Worm (Caenorhabditis elegans) whole organism, early embryonic: ENCODE results near the gene ugt-19.

Experiments used
- aly-1 ChIP-seq: sonication (generic microtip); optimal IDR thresholded peaks from 2 replicates; lab custom pipeline; 2016; ENCODE audit warnings: missing genetic modification characterization, missing compliant biosample characterization
- ama-1 ChIP-seq: fragments of 150-350 bp; optimal IDR thresholded peaks from 2 replicates; lab custom pipeline; 2014
- ets-7 ChIP-seq: sonication (generic microtip); optimal IDR thresholded peaks from 2 replicates; lab custom pipeline; 2016; ENCODE audit warnings: missing genotype, missing genetic modification characterization, missing compliant biosample characterization
- flt-1 ChIP-seq: fragments of 200-800 bp; sonication (Bioruptor generic); IDR thresholded peaks from 2 replicates; pipeline ENCODE4 v1.3.6; 2022; ENCODE audit warnings: missing genetic modification characterization, missing compliant biosample characterization
- hnd-1 ChIP-seq: sonication (generic microtip); optimal IDR thresholded peaks from 2 replicates; lab custom pipeline; 2016; ENCODE audit warnings: missing genetic modification characterization, missing compliant biosample characterization
- pes-1 ChIP-seq: fragments of 200-800 bp; sonication (Bioruptor generic); IDR thresholded peaks from 2 replicates; pipeline ENCODE4 v1.3.6; 2022; ENCODE audit warnings: missing genetic modification reagents, missing genetic modification characterization, missing compliant biosample characterization
- scrt-1 ChIP-seq: fragments of 200-800 bp; sonication (Bioruptor generic); IDR thresholded peaks from 2 replicates; pipeline ENCODE4 v1.3.6; 2022; ENCODE audit warnings: missing genetic modification characterization, missing compliant biosample characterization
- sea-1 ChIP-seq: fragments of 200-800 bp; sonication (Bioruptor generic); conservative IDR thresholded peaks from 2 replicates; pipeline ENCODE4 v1.3.6; 2022; ENCODE audit warnings: missing genetic modification characterization, missing compliant biosample characterization
- tbx-11 ChIP-seq: fragments of 200-800 bp; sonication (Bioruptor generic); IDR thresholded peaks from 2 replicates; pipeline ENCODE4 v1.3.6; 2022; ENCODE audit warnings: missing genetic modification characterization, missing compliant biosample characterization

DNA sequence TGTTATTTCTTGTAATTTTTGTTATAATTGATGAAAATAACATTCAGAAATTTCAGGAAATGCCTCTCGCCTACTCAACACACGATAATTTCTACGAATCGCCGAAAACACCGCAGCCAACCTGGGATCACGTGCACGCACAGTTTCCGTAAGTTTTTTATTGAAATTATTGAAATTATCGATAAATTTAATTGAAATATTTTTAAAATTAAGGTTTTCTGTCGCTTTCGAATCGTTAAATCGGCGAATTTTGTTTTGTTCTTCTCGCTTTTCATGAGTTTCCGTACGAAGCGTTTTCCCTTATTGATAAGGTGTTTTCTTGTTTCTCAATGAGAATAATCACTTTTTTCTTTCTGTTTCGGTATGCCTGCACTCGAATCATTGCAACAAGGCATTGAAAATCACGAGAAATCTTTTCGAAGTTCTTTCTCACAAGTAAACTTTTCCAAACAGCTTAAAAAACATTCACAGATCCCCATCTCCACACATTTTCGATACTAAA, 15.7 kb upstream of the ugt-19 start, which contains the start of gene lag-1:
- TF ChIP-seq ama-1 (lab: Kevin White, UChicago) = no peak
- TF ChIP-seq tbx-11 (GFP tag; lab: Robert Waterston, UW) = no peak
- no peak for TF ChIP-seq scrt-1 (GFP tag; lab: Robert Waterston, UW)
- no peak for TF ChIP-seq sea-1 (GFP tag; lab: Robert Waterston, UW)
- TF ChIP-seq pes-1 (GFP tag; lab: Robert Waterston, UW) = no peak
- no peak for TF ChIP-seq hnd-1 (tag; lab: Kevin White, UChicago)
- no peak for TF ChIP-seq ets-7
- TF ChIP-seq aly-1 = no peak
- TF ChIP-seq flt-1 = no peak
